Worm (Caenorhabditis elegans) whole organism, L3 larva: ENCODE data around the gene F56D6.13.

Experiments used
- ama-1 ChIP-seq: fragments of 150-350 bp; optimal IDR thresholded peaks from 2 replicates; lab custom pipeline; 2018
- ceh-82 ChIP-seq: fragments of 150-350 bp; optimal IDR thresholded peaks from 2 replicates; lab custom pipeline; 2014; ENCODE audit warnings: missing biosample characterization, missing genetic modification characterization
- eor-1 ChIP-seq, 2 experiments: fragments of 150-350 bp; optimal IDR thresholded peaks; 2 replicates each; lab custom pipeline; 2014 to 2018; ENCODE audit warnings: missing biosample characterization in 2 of 2, missing genetic modification characterization in 2 of 2
- nhr-77 ChIP-seq: fragments of 150-350 bp; optimal IDR thresholded peaks from 2 replicates; lab custom pipeline; 2014; ENCODE audit warnings: missing biosample characterization, missing genetic modification characterization

ce11 chrIV:3885369-3885768, 23.8 kb upstream of the F56D6.13 start, which contains the start of gene oac-22:
- TF ChIP-seq eor-1 (tag; optimal IDR thresholded peaks at IDR 0.05; lab: Kevin White, UChicago): no peak
- TF ChIP-seq nhr-77 (tag; lab: Kevin White, UChicago): no peak
- TF ChIP-seq ama-1 (lab: Kevin White, UChicago): no peak
- TF ChIP-seq ceh-82: no peak
